Worm (Caenorhabditis elegans): ENCODE results near the gene T23G7.3.

T23G7.3 gene

DNA sequence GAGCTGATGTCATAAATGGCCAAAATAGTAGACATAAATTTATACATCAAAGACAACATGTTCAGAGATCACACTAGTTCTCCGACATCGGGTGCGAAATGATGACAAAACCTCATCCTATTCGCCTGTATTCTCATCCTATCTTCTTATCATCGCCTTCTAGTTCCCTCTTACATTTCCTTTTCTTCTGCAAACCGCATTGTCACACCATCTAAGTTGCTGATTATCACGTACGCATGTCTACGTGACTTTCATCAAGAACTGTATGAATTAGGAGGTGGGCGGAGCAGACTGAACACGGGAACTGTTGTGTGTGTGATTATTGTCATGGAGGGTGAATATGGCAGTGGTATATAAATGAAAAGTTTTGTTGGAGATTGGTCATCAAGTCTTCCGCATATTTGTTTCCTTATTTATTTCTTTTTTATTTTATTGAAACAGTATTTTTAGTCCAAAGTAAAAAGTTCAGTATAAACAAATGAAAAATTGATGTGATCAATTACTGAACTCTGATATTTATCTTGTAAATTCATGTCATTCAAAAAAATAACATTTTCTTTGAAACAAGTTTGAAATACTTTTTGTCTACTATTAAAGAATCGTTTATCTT, 7.3 kb downstream of the T23G7.3 start (continued):
- TF ChIP-seq zfp-3 (GFP tag; conservative IDR thresholded peaks at IDR 0.05) (no peak), hlh-11 (tag; optimal IDR thresholded peaks at IDR 0.05) (peak; percentile 81), gei-8 (GFP tag; optimal IDR thresholded peaks at IDR 0.05) (no peak), pqm-1 (tag; optimal IDR thresholded peaks at IDR 0.05) (no peak), nhr-25 (tag; optimal IDR thresholded peaks at IDR 0.05; ENCODE audit: borderline replicate concordance, insufficient read depth) (no peak), mes-2 (tag; optimal IDR thresholded peaks at IDR 0.05; ENCODE audit: poor library complexity, severe bottlenecking) (peak; percentile 2), skn-1 (tag; optimal IDR thresholded peaks at IDR 0.05) (no peak), nhr-6 (tag; optimal IDR thresholded peaks at IDR 0.05) (peak; percentile 15), ztf-7 (tag; optimal IDR thresholded peaks at IDR 0.05) (no peak), lin-29 (GFP tag; IDR thresholded peaks at IDR 0.05) (no peak), T20F7.1 (GFP tag; optimal IDR thresholded peaks at IDR 0.05) (no peak), ceh-44 (GFP tag; IDR thresholded peaks at IDR 0.05) (no peak), mxl-2 (GFP tag; conservative IDR thresholded peaks at IDR 0.05) (no peak), snpc-1.2 (GFP tag; IDR thresholded peaks at IDR 0.05) (no peak), lin-1 (GFP tag; IDR thresholded peaks at IDR 0.05) (no peak; the same call in 1 of the 2 replicates), tra-1 (GFP tag; IDR thresholded peaks at IDR 0.05) (peak; percentile 54; the same call in 1 of the 2 replicates), ceh-82 (tag; optimal IDR thresholded peaks at IDR 0.05) (no peak), dmd-8 (GFP tag; IDR thresholded peaks at IDR 0.05) (no peak), zip-11 (GFP tag; IDR thresholded peaks at IDR 0.05) (no peak), hmg-1.1 (GFP tag; IDR thresholded peaks at IDR 0.05) (no peak), rbr-2 (tag; optimal IDR thresholded peaks at IDR 0.05) (no peak), nhr-48 (tag; optimal IDR thresholded peaks at IDR 0.05) (peak; percentile 92), attf-4 (tag; optimal IDR thresholded peaks at IDR 0.05) (no peak), nhr-10 (tag; optimal IDR thresholded peaks at IDR 0.05) (no peak), lim-7 (GFP tag; IDR thresholded peaks at IDR 0.05) (no peak), cey-2 (tag; optimal IDR thresholded peaks at IDR 0.05; ENCODE audit: borderline replicate concordance, insufficient read depth) (peak; percentile 20), F26F4.8 (GFP tag; conservative IDR thresholded peaks at IDR 0.05) (no peak), Y48G9A.11 (GFP tag; IDR thresholded peaks at IDR 0.05) (no peak), ZK337.2 (GFP tag; IDR thresholded peaks at IDR 0.05) (no peak), spr-1 (tag; optimal IDR thresholded peaks at IDR 0.05) (no peak), T26A8.4 (GFP tag; IDR thresholded peaks at IDR 0.05) (no peak), Y75B8A.6 (GFP tag; IDR thresholded peaks at IDR 0.05) (no peak), madf-5 (GFP tag; IDR thresholded peaks at IDR 0.05) (no peak), nhr-77 (tag; optimal IDR thresholded peaks at IDR 0.05) (no peak), daf-12 (tag; optimal IDR thresholded peaks at IDR 0.05) (no peak), F10B5.3 (tag; optimal IDR thresholded peaks at IDR 0.05) (no peak), mdl-1 (tag; optimal IDR thresholded peaks at IDR 0.05) (peak in 1 of 2 experiments; percentile 79), ceh-32 (tag; optimal IDR thresholded peaks at IDR 0.05; ENCODE audit: poor library complexity) (no peak), mep-1 (tag; optimal IDR thresholded peaks at IDR 0.05) (no peak), nhr-111 (GFP tag; optimal IDR thresholded peaks at IDR 0.05) (no peak), ctbp-1 (GFP tag; IDR thresholded peaks at IDR 0.05) (no peak), Y5F2A.4 (GFP tag; optimal IDR thresholded peaks at IDR 0.05) (no peak), jun-1 (tag; optimal IDR thresholded peaks at IDR 0.05) (no peak), nhr-11 (tag; optimal IDR thresholded peaks at IDR 0.05) (no peak), F37D6.2 (tag; optimal IDR thresholded peaks at IDR 0.05) (no peak), aly-2 (tag; optimal IDR thresholded peaks at IDR 0.05) (no peak), ceh-28 (tag; optimal IDR thresholded peaks at IDR 0.05) (no peak), dmd-9 (GFP tag; IDR thresholded peaks at IDR 0.05) (no peak), zag-1 (tag; optimal IDR thresholded peaks at IDR 0.05) (no peak), zip-2 (tag; optimal IDR thresholded peaks at IDR 0.05) (no peak), fkh-10 (GFP tag; optimal IDR thresholded peaks at IDR 0.05) (no peak)
